Worm (Caenorhabditis elegans) whole organism, mixed stage, embryonic: ENCODE measurements around the gene srg-16.
"Not testable (repeated sequence)": the region's sequence is repeated elsewhere in the genome, so short reads cannot be mapped to it uniquely, and the experiment has no call there.

Experiments
- M03D4.4 ChIP-seq: sonication (generic microtip); optimal IDR thresholded peaks from 2 replicates; lab custom pipeline; 2017; ENCODE audit warnings: mild to moderate bottlenecking, missing genetic modification characterization, missing compliant biosample characterization
- bed-3 ChIP-seq: fragments of 200-800 bp; sonication (Bioruptor generic); optimal IDR thresholded peaks from 3 replicates; lab custom pipeline; 2018; ENCODE audit warnings: mild to moderate bottlenecking, missing genetic modification characterization, moderate library complexity, missing compliant biosample characterization
- blmp-1 ChIP-seq: fragments of 150-350 bp; optimal IDR thresholded peaks from 2 replicates; lab custom pipeline; 2014; ENCODE audit warnings: missing biosample characterization, missing genetic modification characterization
- ceh-39 ChIP-seq: fragments of 150-350 bp; optimal IDR thresholded peaks from 2 replicates; lab custom pipeline; 2014; ENCODE audit warnings: missing biosample characterization, missing genetic modification characterization
- ceh-43 ChIP-seq: fragments of 200-800 bp; sonication (Bioruptor generic); optimal IDR thresholded peaks from 2 replicates; lab custom pipeline; 2018; ENCODE audit warnings: mild to moderate bottlenecking, missing genetic modification characterization, moderate library complexity, missing compliant biosample characterization
- ceh-83 ChIP-seq: fragments of 200-800 bp; sonication (Bioruptor generic); optimal IDR thresholded peaks from 2 replicates; lab custom pipeline; 2018; ENCODE audit warnings: mild to moderate bottlenecking, missing genetic modification characterization, missing compliant biosample characterization
- cnd-1 ChIP-seq: fragments of 200-800 bp; sonication (Bioruptor generic); optimal IDR thresholded peaks from 2 replicates; lab custom pipeline; 2018; ENCODE audit warnings: mild to moderate bottlenecking, missing genetic modification characterization, missing compliant biosample characterization
- drap-1 ChIP-seq: fragments of 200-800 bp; sonication (Bioruptor generic); optimal IDR thresholded peaks from 3 replicates; lab custom pipeline; 2018; ENCODE audit warnings: mild to moderate bottlenecking, missing genetic modification characterization, missing compliant biosample characterization
- elt-3 ChIP-seq: fragments of 150-350 bp; optimal IDR thresholded peaks from 2 replicates; lab custom pipeline; 2014; ENCODE audit warnings: missing biosample characterization, missing genetic modification characterization
- flh-1 ChIP-seq: fragments of 200-800 bp; sonication (Bioruptor generic); optimal IDR thresholded peaks from 2 replicates; lab custom pipeline; 2018; ENCODE audit warnings: mild to moderate bottlenecking, missing genetic modification characterization, moderate library complexity, missing compliant biosample characterization
- ham-2 ChIP-seq: fragments of 200-800 bp; sonication (Bioruptor generic); optimal IDR thresholded peaks from 2 replicates; lab custom pipeline; 2018; ENCODE audit warnings: mild to moderate bottlenecking, missing genetic modification characterization, missing compliant biosample characterization
- hlh-1 ChIP-seq: fragments of 150-350 bp; optimal IDR thresholded peaks from 2 replicates; lab custom pipeline; 2014; ENCODE audit warnings: missing biosample characterization, missing genetic modification reagents, missing genetic modification characterization
- lin-13 ChIP-seq: fragments of 150-350 bp; optimal IDR thresholded peaks from 2 replicates; lab custom pipeline; 2014; ENCODE audit warnings: missing biosample characterization, missing genetic modification characterization
- lin-32 ChIP-seq: fragments of 200-800 bp; sonication (Bioruptor generic); optimal IDR thresholded peaks from 2 replicates; lab custom pipeline; 2018; ENCODE audit warnings: mild to moderate bottlenecking, missing genetic modification characterization, missing compliant biosample characterization
- mep-1 ChIP-seq: fragments of 150-350 bp; optimal IDR thresholded peaks from 2 replicates; lab custom pipeline; 2017; ENCODE audit warnings: missing biosample characterization, missing genetic modification reagents, missing genetic modification characterization, inconsistent platforms
- mls-2 ChIP-seq: sonication (generic microtip); optimal IDR thresholded peaks from 2 replicates; lab custom pipeline; 2016; ENCODE audit warnings: mild to moderate bottlenecking, missing genetic modification characterization, moderate library complexity, missing compliant biosample characterization
- nhr-12 ChIP-seq: fragments of 150-350 bp; optimal IDR thresholded peaks from 2 replicates; lab custom pipeline; 2014; ENCODE audit warnings: missing biosample characterization, missing genetic modification characterization
- nhr-2 ChIP-seq: fragments of 150-350 bp; optimal IDR thresholded peaks from 2 replicates; lab custom pipeline; 2014; ENCODE audit warnings: missing biosample characterization, missing genetic modification characterization
- nhr-237 ChIP-seq: fragments of 150-350 bp; optimal IDR thresholded peaks from 2 replicates; lab custom pipeline; 2014; ENCODE audit warnings: missing biosample characterization, missing genetic modification characterization
- nhr-28 ChIP-seq: fragments of 150-350 bp; optimal IDR thresholded peaks from 2 replicates; lab custom pipeline; 2014; ENCODE audit warnings: missing biosample characterization, missing genetic modification characterization
- nhr-76 ChIP-seq: sonication (generic microtip); optimal IDR thresholded peaks from 2 replicates; lab custom pipeline; 2017; ENCODE audit warnings: missing biosample characterization, missing genetic modification characterization
- sem-2 ChIP-seq: fragments of 200-800 bp; sonication (Bioruptor generic); optimal IDR thresholded peaks from 2 replicates; lab custom pipeline; 2018; ENCODE audit warnings: mild to moderate bottlenecking, missing genetic modification characterization, missing compliant biosample characterization
- snpc-4 ChIP-seq: fragments of 150-350 bp; optimal IDR thresholded peaks from 2 replicates; lab custom pipeline; 2014; ENCODE audit warnings: missing biosample characterization, missing genetic modification characterization
- sptf-1 ChIP-seq: sonication (generic microtip); optimal IDR thresholded peaks from 2 replicates; lab custom pipeline; 2017; ENCODE audit warnings: mild to moderate bottlenecking, missing genetic modification characterization, moderate library complexity, missing compliant biosample characterization
- tbx-8 ChIP-seq: fragments of 200-800 bp; sonication (Bioruptor generic); optimal IDR thresholded peaks from 2 replicates; lab custom pipeline; 2018; ENCODE audit warnings: mild to moderate bottlenecking, missing genetic modification characterization, moderate library complexity, missing compliant biosample characterization
- unc-120 ChIP-seq: sonication (generic microtip); optimal IDR thresholded peaks from 2 replicates; lab custom pipeline; 2017; ENCODE audit warnings: missing genetic modification characterization, missing compliant biosample characterization; ENCODE audit not compliant: poor library complexity, severe bottlenecking
- unc-62 ChIP-seq: fragments of 150-350 bp; optimal IDR thresholded peaks from 2 replicates; lab custom pipeline; 2014; ENCODE audit warnings: missing biosample characterization, missing genetic modification reagents, missing genetic modification characterization
- zip-8 ChIP-seq: fragments of 150-350 bp; optimal IDR thresholded peaks from 2 replicates; lab custom pipeline; 2014; ENCODE audit warnings: missing biosample characterization, missing genetic modification characterization

Gene srg-16

DNA sequence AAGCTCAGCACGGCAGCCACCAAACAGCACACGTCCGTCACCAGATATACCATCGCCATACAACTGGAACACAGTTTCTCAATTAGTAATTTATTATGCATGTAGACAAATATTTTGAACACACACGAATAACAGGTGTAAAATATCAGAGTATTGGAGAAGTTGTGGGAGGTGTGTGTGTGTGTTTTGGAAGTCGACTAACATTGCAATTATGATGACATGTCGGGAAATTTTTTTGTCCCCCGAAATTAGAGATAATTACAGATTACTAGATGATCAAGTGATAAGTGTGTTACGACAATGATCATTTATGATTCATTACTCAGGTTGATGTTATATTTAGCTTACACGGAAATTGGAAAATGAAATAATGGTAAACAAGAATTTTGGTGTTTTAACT lies 37.2 kb upstream of the srg-16 start, which contains the start of gene Y57A10C.8:
Gene Y57A10C.8 (minus strand): TSS at position 101 of the 400 bp plus-strand sequence.
- no peak for TF ChIP-seq flh-1 (GFP tag; lab: Kevin White, UChicago)
- TF ChIP-seq cnd-1, result no peak
- no peak for TF ChIP-seq unc-62 (GFP tag; lab: Kevin White, UChicago)
- TF ChIP-seq, all 35 proteins: peak for 0

DNA sequence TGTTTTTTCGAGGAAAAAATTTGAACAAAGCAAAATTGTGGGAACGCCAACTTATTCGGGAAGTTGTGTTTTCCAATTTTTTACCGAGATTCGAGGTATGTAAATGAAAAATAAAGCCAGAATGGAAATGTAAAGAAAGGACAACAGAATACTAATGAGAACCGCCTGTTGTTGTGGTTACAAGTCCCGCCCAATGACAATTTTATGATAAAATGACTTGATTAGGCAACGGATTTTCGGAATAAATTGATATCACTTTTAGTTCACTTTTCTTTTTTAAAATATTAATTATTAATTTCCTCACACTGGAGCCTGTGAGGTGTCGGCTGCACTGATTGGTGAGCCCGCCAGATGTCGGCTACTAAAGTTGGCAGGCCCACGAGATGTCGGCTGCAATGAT lies 34.6 kb upstream of the srg-16 start, which contains the start of gene dct-12:
Gene dct-12 (minus strand): TSS at position 101 of the 400 bp plus-strand sequence.
- no peak for TF ChIP-seq tbx-8 (GFP tag; lab: Kevin White, UChicago)
- TF ChIP-seq ceh-43, result no peak
- no peak for TF ChIP-seq nhr-2 (tag; lab: Kevin White, UChicago)
- no peak for TF ChIP-seq ceh-39 (tag; lab: Kevin White, UChicago)
- TF ChIP-seq elt-3 (tag; lab: Kevin White, UChicago), result no peak
- no peak for TF ChIP-seq M03D4.4
- TF ChIP-seq zip-8 (tag; lab: Kevin White, UChicago), result no peak
- no peak for TF ChIP-seq mls-2 (tag; lab: Kevin White, UChicago)
- no peak for TF ChIP-seq blmp-1 (tag; lab: Kevin White, UChicago)
- TF ChIP-seq bed-3 (GFP tag; lab: Kevin White, UChicago), result no peak
- no peak for TF ChIP-seq sptf-1 (tag; lab: Kevin White, UChicago)
- TF ChIP-seq nhr-12 (tag; lab: Kevin White, UChicago), result no peak
- TF ChIP-seq unc-62 (GFP tag; lab: Kevin White, UChicago), result no peak
- TF ChIP-seq, all 35 proteins: peak for 0

DNA sequence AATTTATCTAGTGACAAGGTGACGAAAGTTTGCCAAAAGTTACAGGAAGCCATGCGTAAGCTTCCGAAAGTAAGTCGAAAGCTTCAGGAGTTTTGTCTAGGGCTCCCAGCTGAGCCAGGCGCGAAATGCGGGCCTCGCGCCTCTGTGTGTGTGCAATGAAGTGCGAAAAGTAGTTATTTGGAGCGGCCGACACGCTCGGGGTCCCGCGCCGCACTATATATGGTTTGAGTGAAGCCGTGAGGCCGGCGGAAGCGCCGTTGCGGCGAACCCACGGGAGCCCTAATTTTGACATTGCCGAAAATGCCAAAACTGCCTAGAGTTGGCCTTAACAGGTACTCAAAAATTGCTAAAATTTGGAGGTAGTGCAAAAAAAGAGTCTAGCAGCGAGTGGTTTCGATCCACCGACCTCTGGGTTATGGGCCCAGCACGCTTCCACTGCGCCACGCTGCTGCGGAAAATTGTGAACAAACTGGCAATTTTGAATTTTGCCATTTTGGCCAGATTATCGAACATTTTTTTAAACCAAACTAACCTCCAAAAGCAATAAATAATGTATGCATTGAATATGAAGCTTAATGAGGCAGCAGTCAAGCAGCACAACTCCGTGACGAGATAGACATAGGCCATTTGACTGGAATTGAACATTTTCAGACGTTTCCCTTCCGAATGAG lies 31.6 kb upstream of the srg-16 start:
- TF ChIP-seq nhr-237 (no peak), flh-1 (GFP tag; lab: Kevin White, UChicago) (no peak), nhr-28 (tag; lab: Kevin White, UChicago) (no peak), lin-13 (no peak), lin-32 (GFP tag; lab: Kevin White, UChicago) (no peak), sptf-1 (tag; lab: Kevin White, UChicago) (no peak), bed-3 (GFP tag; lab: Kevin White, UChicago) (no peak), hlh-1 (tag; lab: Kevin White, UChicago) (no peak), cnd-1 (no peak), snpc-4 (no peak), mls-2 (tag; lab: Kevin White, UChicago) (no peak), unc-62 (GFP tag; lab: Kevin White, UChicago) (no peak), ceh-83 (GFP tag; lab: Kevin White, UChicago) (no peak), ham-2 (GFP tag; lab: Kevin White, UChicago) (no peak), unc-120 (no peak), ceh-39 (tag; lab: Kevin White, UChicago) (no peak), drap-1 (GFP tag; lab: Kevin White, UChicago) (no peak), nhr-76 (tag; lab: Kevin White, UChicago) (no peak), nhr-12 (tag; lab: Kevin White, UChicago) (no peak), sem-2 (GFP tag; lab: Kevin White, UChicago) (no peak)

DNA sequence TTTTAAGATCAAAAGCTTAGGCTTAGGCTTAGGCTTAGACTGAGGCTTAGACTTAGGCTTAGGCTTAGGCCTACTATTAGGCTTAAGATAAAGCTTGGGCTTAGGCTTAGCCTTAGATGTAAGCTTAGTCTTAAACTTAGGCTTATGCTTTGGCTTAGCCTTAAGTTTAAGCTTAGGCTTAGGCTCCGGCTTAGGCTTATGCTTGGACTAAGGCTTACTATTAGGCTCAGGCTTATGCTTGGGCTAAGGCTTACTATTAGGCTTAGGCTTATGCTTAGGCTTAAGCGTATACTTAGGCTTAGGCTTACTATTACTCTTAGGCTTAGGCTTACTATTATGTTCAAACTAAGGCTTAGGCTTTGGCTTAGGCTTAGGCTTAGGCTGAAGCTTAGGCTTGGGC lies 30.2 kb upstream of the srg-16 start:
- no peak for TF ChIP-seq hlh-1 (tag; lab: Kevin White, UChicago)
- peak; percentile 65 for TF ChIP-seq ham-2 (GFP tag; lab: Kevin White, UChicago)

DNA sequence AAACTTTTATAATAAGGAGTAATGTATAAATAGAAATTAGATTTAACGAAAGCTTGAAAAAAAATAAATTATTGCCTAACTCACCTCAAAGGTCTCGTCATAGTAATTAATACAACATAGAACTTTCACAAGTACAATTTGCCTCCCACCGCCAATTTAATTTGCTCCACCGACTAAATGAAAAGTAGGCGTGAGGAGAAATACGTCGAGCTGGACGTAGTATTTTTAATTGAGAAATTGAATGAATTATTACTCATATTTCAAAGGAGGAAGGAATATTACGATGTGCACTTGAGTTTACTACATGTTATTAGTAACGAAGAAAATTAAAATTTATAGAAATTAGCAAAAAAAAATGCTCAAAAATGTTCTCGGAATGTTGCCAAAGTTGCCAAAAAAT lies 28.5 kb upstream of the srg-16 start, which contains the start of gene Y57A10C.9:
Gene Y57A10C.9 (minus strand): TSS at position 101 of the 400 bp plus-strand sequence.
- TF ChIP-seq flh-1 (GFP tag; lab: Kevin White, UChicago) (no peak), nhr-237 (no peak), hlh-1 (tag; lab: Kevin White, UChicago) (no peak), M03D4.4 (no peak), lin-13 (no peak), elt-3 (tag; lab: Kevin White, UChicago) (no peak), unc-120 (no peak), sptf-1 (tag; lab: Kevin White, UChicago) (no peak), ceh-43 (no peak), mls-2 (tag; lab: Kevin White, UChicago) (no peak), bed-3 (GFP tag; lab: Kevin White, UChicago) (no peak)

DNA sequence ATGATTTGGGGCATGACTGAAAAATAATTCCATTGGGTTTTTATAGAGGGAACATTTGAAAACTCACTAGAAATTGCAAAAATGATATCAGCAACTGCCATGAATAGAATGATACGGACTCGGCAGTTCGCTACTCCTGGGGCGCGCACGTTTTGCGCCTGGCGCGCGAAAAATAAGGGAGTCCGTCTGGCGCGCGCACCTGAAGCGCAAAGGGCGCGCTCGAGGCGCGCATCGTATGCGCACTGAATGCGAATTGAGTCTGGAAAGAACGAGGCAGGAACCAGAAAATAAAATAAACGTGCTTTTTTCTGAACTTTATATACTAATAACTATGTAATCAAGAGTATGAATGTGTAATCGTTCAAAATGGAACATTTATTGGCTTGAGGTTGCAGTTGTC lies 25.8 kb upstream of the srg-16 start, which contains the start of gene Y57A10C.10:
Gene Y57A10C.10 (minus strand): TSS at position 101 of the 400 bp plus-strand sequence.
- TF ChIP-seq ceh-83 (GFP tag; lab: Kevin White, UChicago); drap-1 (GFP tag; lab: Kevin White, UChicago); mep-1 (tag; lab: Kevin White, UChicago): not testable (repeated sequence)
